Worm (Caenorhabditis elegans) whole organism, L1 larva: Measurements from ENCODE around the gene cdr-2.
"Not testable (repeated sequence)": the region's sequence is repeated elsewhere in the genome, so short reads cannot be mapped to it uniquely, and the experiment has no call there.

Source experiments
- Y116A8C.19 ChIP-seq: sonication (generic microtip); optimal IDR thresholded peaks from 2 replicates; lab custom pipeline; 2016; ENCODE audit warnings: missing compliant biosample characterization, missing genetic modification characterization, borderline replicate concordance
- ceh-88 ChIP-seq: fragments of 200-800 bp; sonication (Bioruptor generic); IDR thresholded peaks from 2 replicates; pipeline ENCODE4 v1.3.6; 2022; ENCODE audit warnings: missing genetic modification characterization, missing compliant biosample characterization
- dsc-1 ChIP-seq: sonication (generic microtip); optimal IDR thresholded peaks from 2 replicates; lab custom pipeline; 2016; ENCODE audit warnings: mild to moderate bottlenecking, missing genetic modification characterization, missing compliant biosample characterization
- efl-1 ChIP-seq, 4 experiments: fragments of 150-350 bp; optimal IDR thresholded peaks in 3 of 4; peaks in 1 of 4; 1 replicate in 1 of 4; 2 replicates in 3 of 4; lab custom pipeline; 2014; ENCODE audit warnings: missing biosample characterization in 2 of 4, missing genetic modification characterization in 2 of 4, missing genetic modification reagents in 2 of 4
- efl-3 ChIP-seq: fragments of 200-800 bp; sonication (Bioruptor generic); optimal IDR thresholded peaks from 2 replicates; lab custom pipeline; 2018; ENCODE audit warnings: mild to moderate bottlenecking, missing genetic modification characterization, missing compliant biosample characterization
- egl-13 ChIP-seq: sonication (generic microtip); optimal IDR thresholded peaks from 2 replicates; lab custom pipeline; 2016; ENCODE audit warnings: missing genotype, missing genetic modification reagents, missing genetic modification characterization, missing compliant biosample characterization
- fkh-4 ChIP-seq: sonication (generic microtip); optimal IDR thresholded peaks from 2 replicates; lab custom pipeline; 2016; ENCODE audit warnings: missing compliant biosample characterization, missing genetic modification characterization, borderline replicate concordance
- fos-1 ChIP-seq: fragments of 150-350 bp; optimal IDR thresholded peaks from 2 replicates; lab custom pipeline; 2014; ENCODE audit warnings: missing biosample characterization, missing genetic modification characterization
- hpl-2 ChIP-seq: fragments of 150-350 bp; optimal IDR thresholded peaks from 2 replicates; lab custom pipeline; 2014; ENCODE audit warnings: missing biosample characterization, missing genetic modification reagents, missing genetic modification characterization
- isw-1 ChIP-seq: fragments of 200-800 bp; sonication (Bioruptor generic); IDR thresholded peaks from 2 replicates; pipeline ENCODE4 v1.3.6; 2022; ENCODE audit warnings: missing genetic modification characterization, missing compliant biosample characterization
- lin-13 ChIP-seq: fragments of 150-350 bp; optimal IDR thresholded peaks from 2 replicates; lab custom pipeline; 2014; ENCODE audit warnings: missing biosample characterization, missing genetic modification reagents, missing genetic modification characterization
- lsy-2 ChIP-seq, 2 experiments: fragments of 150-350 bp; optimal IDR thresholded peaks; 2 replicates each; lab custom pipeline; 2014; ENCODE audit warnings: missing biosample characterization in 2 of 2, missing genetic modification characterization in 2 of 2
- mab-9 ChIP-seq: fragments of 200-800 bp; sonication (Bioruptor generic); IDR thresholded peaks from 2 replicates; pipeline ENCODE4 v1.3.6; 2022; ENCODE audit warnings: missing genetic modification reagents, missing genetic modification characterization, missing compliant biosample characterization
- mdl-1 ChIP-seq, 2 experiments: fragments of 150-350 bp; optimal IDR thresholded peaks; 2 replicates each; lab custom pipeline; 2014 to 2017; ENCODE audit warnings: missing biosample characterization in 2 of 2, missing genetic modification characterization in 2 of 2, inconsistent platforms in 1 of 2
- nhr-11 ChIP-seq: fragments of 150-350 bp; optimal IDR thresholded peaks from 2 replicates; lab custom pipeline; 2014; ENCODE audit warnings: missing biosample characterization, missing genetic modification characterization
- nhr-19 ChIP-seq: fragments of 200-800 bp; sonication (Bioruptor generic); conservative IDR thresholded peaks from 2 replicates; pipeline ENCODE4 v1.3.6; 2022; ENCODE audit warnings: missing genetic modification characterization, missing compliant biosample characterization
- nhr-71 ChIP-seq: sonication (generic microtip); optimal IDR thresholded peaks from 2 replicates; lab custom pipeline; 2016; ENCODE audit warnings: mild to moderate bottlenecking, missing genetic modification characterization, moderate library complexity, missing compliant biosample characterization
- nhr-76 ChIP-seq: sonication (generic microtip); optimal IDR thresholded peaks from 2 replicates; lab custom pipeline; 2017; ENCODE audit warnings: missing biosample characterization, missing genetic modification characterization
- nhr-77 ChIP-seq: fragments of 150-350 bp; optimal IDR thresholded peaks from 2 replicates; lab custom pipeline; 2014; ENCODE audit warnings: missing biosample characterization, missing genetic modification characterization
- nhr-84 ChIP-seq: sonication (generic microtip); optimal IDR thresholded peaks from 2 replicates; lab custom pipeline; 2017; ENCODE audit warnings: missing biosample characterization, missing genetic modification characterization
- nhr-90 ChIP-seq: sonication (generic microtip); optimal IDR thresholded peaks from 2 replicates; lab custom pipeline; 2016; ENCODE audit warnings: mild to moderate bottlenecking, missing genetic modification characterization, missing compliant biosample characterization; ENCODE audit not compliant: poor library complexity
- pqm-1 ChIP-seq: sonication (generic microtip); optimal IDR thresholded peaks from 3 replicates; lab custom pipeline; 2017; ENCODE audit warnings: missing biosample characterization, missing genetic modification characterization
- skn-1 ChIP-seq: fragments of 150-350 bp; optimal IDR thresholded peaks from 2 replicates; lab custom pipeline; 2014; ENCODE audit warnings: missing biosample characterization, missing genetic modification characterization
- sox-4 ChIP-seq: sonication (generic microtip); optimal IDR thresholded peaks from 2 replicates; lab custom pipeline; 2016; ENCODE audit warnings: missing genetic modification characterization, missing compliant biosample characterization
- sup-37 ChIP-seq: fragments of 200-800 bp; sonication (Bioruptor generic); optimal IDR thresholded peaks from 2 replicates; lab custom pipeline; 2018; ENCODE audit warnings: mild to moderate bottlenecking, missing genetic modification characterization, missing compliant biosample characterization
- ztf-11 ChIP-seq, 2 experiments: sonication (generic microtip); optimal IDR thresholded peaks; 2 replicates each; lab custom pipeline; 2016 to 2017; ENCODE audit warnings: missing genetic modification characterization in 2 of 2, missing biosample characterization in 1 of 2, missing compliant biosample characterization in 1 of 2

The cdr-2 gene

DNA sequence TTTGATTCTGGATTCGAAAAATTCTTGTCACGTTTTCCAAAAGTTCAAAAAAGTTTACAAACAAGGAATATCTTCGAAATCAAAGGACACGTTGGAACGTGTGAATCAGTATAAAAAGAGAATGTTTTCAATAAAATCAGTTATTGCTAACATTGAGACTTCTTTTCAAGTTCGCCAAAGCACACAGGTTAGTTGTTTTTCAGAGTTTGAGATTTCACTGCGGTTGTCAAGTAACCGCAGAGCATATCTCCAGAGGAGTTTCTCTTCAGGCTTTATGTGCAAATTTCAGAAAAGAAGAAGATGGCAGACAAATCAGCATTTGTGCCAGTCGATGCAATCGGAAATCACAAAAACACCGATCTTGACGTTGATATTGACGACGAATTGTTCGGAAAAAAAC, 29.4 kb downstream of the cdr-2 start, which contains the start of gene K01D12.15:
Gene K01D12.15 (plus strand): TSS at position 301 of the 400 bp plus-strand sequence.
- TF ChIP-seq nhr-84 (no peak), isw-1 (GFP tag; lab: Robert Waterston, UW) (no peak), lin-13 (no peak), dsc-1 (no peak), sup-37 (GFP tag; lab: Kevin White, UChicago) (no peak)

DNA sequence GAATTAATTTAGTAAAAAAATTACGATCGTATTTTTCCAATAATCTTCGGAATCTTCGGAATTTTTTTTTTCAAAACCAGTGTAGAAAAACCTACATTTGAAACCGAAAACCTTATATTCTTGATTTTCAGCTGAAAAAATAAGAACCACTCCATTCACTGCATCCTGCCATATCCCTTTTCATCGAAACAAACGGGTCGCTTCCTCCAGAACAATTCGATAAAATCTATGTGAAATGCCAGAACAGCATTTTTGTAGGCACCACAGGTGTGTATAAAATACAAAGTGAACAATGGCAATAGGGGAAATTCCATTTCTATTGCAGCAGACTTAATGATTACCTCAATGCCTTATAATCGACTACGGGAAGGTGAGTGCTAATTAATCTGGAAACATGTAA, 38.3 kb downstream of the cdr-2 start, which contains the start of gene K01D12.1:
Gene K01D12.1 (plus strand): TSS at position 301 of the 400 bp plus-strand sequence.
- TF ChIP-seq nhr-19 (GFP tag; lab: Robert Waterston, UW) (no peak), lsy-2 (tag; optimal IDR thresholded peaks at IDR 0.05; lab: Kevin White, UChicago) (no peak), sox-4 (tag; lab: Kevin White, UChicago) (no peak), mdl-1 (tag; optimal IDR thresholded peaks at IDR 0.05; lab: Kevin White, UChicago) (no peak), nhr-90 (tag; lab: Kevin White, UChicago) (no peak), isw-1 (GFP tag; lab: Robert Waterston, UW) (no peak), efl-1 (optimal IDR thresholded peaks at IDR 0.05; lab: Kevin White, UChicago) (no peak), efl-1 (GFP tag; optimal IDR thresholded peaks at IDR 0.05 in 1 of 2; lab: Kevin White, UChicago) (no peak), nhr-77 (tag; lab: Kevin White, UChicago) (no peak), Y116A8C.19 (no peak), fkh-4 (no peak), nhr-11 (tag; lab: Kevin White, UChicago) (no peak), efl-3 (GFP tag; lab: Kevin White, UChicago) (no peak), mab-9 (no peak)

DNA sequence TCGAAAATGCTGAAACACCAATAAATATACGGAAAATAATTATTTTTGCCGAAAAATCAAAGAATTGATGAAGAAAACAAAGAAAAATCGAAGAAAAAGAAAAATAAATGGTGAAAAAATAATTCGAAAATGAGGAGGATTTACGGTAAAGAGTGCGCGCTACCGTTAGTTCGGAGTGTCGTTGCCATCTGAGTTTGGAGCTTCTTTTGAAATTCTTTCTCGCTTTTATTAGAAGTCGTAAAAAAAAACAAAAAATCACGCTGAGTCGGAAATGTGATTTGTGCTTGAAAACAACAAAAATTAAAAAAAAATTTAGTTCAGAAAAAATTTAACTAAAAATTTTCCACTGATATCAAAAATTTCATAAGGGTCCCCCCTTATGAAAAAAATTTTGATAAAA, 41.3 kb downstream of the cdr-2 start, which contains the start of gene F23H12.10:
Gene F23H12.10 (minus strand): TSS at position 12 of the 400 bp plus-strand sequence.
- not testable (repeated sequence) for TF ChIP-seq egl-13 (tag; lab: Kevin White, UChicago); ztf-11 (tag; optimal IDR thresholded peaks at IDR 0.05; lab: Kevin White, UChicago); skn-1 (tag; lab: Kevin White, UChicago)
- TF ChIP-seq, all 84 proteins: peak for 0; not testable (repeated sequence) for 84

DNA sequence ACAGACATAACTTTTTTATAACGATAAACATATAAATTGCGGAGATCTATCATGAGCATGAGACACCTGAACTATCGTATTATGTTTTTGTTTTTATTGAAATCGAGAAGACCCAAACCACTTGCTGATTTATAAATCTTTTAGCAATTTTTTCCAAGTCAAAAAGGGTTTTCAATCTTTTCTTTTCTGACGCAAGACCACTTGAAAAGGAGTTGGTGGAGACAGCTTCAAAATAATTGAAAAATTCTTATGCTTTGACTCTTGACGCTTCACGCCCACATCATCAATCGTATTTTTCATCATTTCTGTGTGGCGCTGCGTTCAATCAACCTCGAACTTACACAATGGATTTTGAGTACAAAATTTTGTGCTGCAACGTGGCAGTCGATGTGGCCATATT, 44.1 kb downstream of the cdr-2 start, which contains the start of gene F23H12.7:
Gene F23H12.7 (plus strand): TSS at position 301 of the 400 bp plus-strand sequence.
- TF ChIP-seq sox-4 (tag; lab: Kevin White, UChicago) (no peak), lsy-2 (tag; optimal IDR thresholded peaks at IDR 0.05; lab: Kevin White, UChicago) (no peak), fos-1 (no peak)

DNA sequence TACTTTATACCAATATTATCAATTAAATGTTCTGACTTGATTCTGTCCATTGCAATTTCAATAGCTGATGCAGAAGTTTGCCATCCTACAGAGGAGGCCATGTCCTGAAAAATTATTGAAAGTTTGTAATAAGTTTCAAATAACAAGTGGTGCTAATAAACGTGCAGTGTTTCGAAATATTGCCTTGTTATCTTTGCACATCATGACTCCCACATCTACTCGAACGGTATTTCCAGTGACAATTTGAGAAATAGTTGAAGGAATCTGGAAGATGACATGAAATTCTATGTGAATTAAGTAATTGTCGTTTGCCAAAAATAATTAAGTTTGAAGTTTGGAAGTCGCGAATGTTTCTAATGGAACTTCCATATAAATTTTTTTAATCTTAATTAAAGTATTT, 46.1 kb downstream of the cdr-2 start, which contains the start of gene gcy-13:
Gene gcy-13 (minus strand): TSS at position 101 of the 400 bp plus-strand sequence.
- no peak for TF ChIP-seq nhr-76 (tag; lab: Kevin White, UChicago)
- no peak for TF ChIP-seq pqm-1
- no peak for TF ChIP-seq ceh-88 (GFP tag; lab: Robert Waterston, UW)
- TF ChIP-seq sup-37 (GFP tag; lab: Kevin White, UChicago) = no peak
- TF ChIP-seq nhr-71 (tag; lab: Kevin White, UChicago) = no peak
- no peak for TF ChIP-seq efl-3 (GFP tag; lab: Kevin White, UChicago)

DNA sequence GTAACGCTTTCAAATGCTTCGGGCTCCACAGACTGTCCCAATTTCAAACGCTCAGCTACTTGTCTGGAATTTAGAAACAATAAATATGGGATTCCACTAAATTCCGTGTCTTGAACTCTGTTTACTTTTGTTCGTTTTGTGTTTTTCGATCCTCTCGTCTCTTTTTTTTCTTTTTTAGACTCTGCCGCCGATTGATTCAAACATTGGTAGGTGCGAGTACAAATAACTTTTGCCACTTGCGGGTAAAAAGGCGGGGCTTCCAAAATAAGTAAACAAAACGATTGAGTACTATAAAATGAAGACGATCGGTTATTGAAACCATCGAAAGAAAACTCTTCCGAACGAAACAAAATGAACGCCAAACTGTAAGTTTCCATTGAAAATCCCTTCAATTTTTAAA, 50.4 kb downstream of the cdr-2 start, which contains the start of gene fipr-2:
Gene fipr-2 (plus strand): TSS at position 245 of the 400 bp plus-strand sequence.
- no peak for TF ChIP-seq efl-1 (optimal IDR thresholded peaks at IDR 0.05; lab: Kevin White, UChicago)
- TF ChIP-seq efl-1 (GFP tag; optimal IDR thresholded peaks at IDR 0.05 in 1 of 2; lab: Kevin White, UChicago) = peak in 1 of 2 experiments; percentile 90
- no peak for TF ChIP-seq hpl-2 (GFP tag; lab: Kevin White, UChicago)
- no peak for TF ChIP-seq sup-37 (GFP tag; lab: Kevin White, UChicago)
